Fruit fly (Drosophila melanogaster) whole organism, embryonic: Measurements from ENCODE around the gene Faa.

ENCODE experiments used
- Ada2b ChIP-seq: fragments of 200-800 bp; sonication (Bioruptor generic); IDR thresholded peaks from 2 replicates; pipeline ENCODE4 v1.3.6; 2022; ENCODE audit warnings: missing biosample characterization, missing genetic modification characterization
- B-H1 ChIP-seq: fragments of 200-800 bp; sonication (Bioruptor generic); IDR thresholded peaks from 3 replicates; pipeline ENCODE4 v1.3.6; 2022; ENCODE audit warnings: missing biosample characterization, missing genetic modification characterization
- Bdp1 ChIP-seq: fragments of 200-800 bp; sonication (Bioruptor generic); optimal IDR thresholded peaks from 3 replicates; lab custom pipeline; 2016; ENCODE audit warnings: missing biosample characterization, missing genetic modification characterization
- Bteb2 ChIP-seq: fragments of 200-800 bp; sonication (Bioruptor generic); optimal IDR thresholded peaks from 2 replicates; lab custom pipeline; 2016; ENCODE audit warnings: missing biosample characterization, missing genetic modification characterization
- C15 ChIP-seq: fragments of 200-800 bp; sonication (Bioruptor generic); IDR thresholded peaks from 3 replicates; pipeline ENCODE4 v1.3.6; 2022; ENCODE audit warnings: missing biosample characterization, missing genetic modification characterization
- CG10366 ChIP-seq: fragments of 200-800 bp; sonication (Bioruptor generic); IDR thresholded peaks from 2 replicates; pipeline ENCODE4 v1.3.6; 2022; ENCODE audit warnings: missing biosample characterization, missing genetic modification characterization
- CG10431 ChIP-seq: fragments of 200-800 bp; sonication (Bioruptor generic); optimal IDR thresholded peaks from 3 replicates; lab custom pipeline; 2018; ENCODE audit warnings: missing biosample characterization, mild to moderate bottlenecking, missing genetic modification characterization
- CG12236 ChIP-seq: fragments of 200-800 bp; sonication (Bioruptor generic); optimal IDR thresholded peaks from 2 replicates; lab custom pipeline; 2016; ENCODE audit warnings: missing biosample characterization, missing genetic modification characterization
- CG13424 ChIP-seq: fragments of 200-800 bp; sonication (Bioruptor generic); optimal IDR thresholded peaks from 2 replicates; lab custom pipeline; 2019; ENCODE audit warnings: missing biosample characterization, mild to moderate bottlenecking, missing genetic modification characterization, moderate library complexity
- CG2712 ChIP-seq: fragments of 200-800 bp; optimal IDR thresholded peaks from 3 replicates; lab custom pipeline; 2019; ENCODE audit warnings: missing biosample characterization, mild to moderate bottlenecking, missing genetic modification characterization, moderate library complexity
- CG31441 ChIP-seq: fragments of 200-800 bp; sonication (Bioruptor generic); IDR thresholded peaks from 2 replicates; pipeline ENCODE4 v1.3.6; 2022; ENCODE audit warnings: missing biosample characterization, missing genetic modification characterization
- CG32532 ChIP-seq: fragments of 200-800 bp; sonication (Bioruptor generic); IDR thresholded peaks from 2 replicates; pipeline ENCODE4 v1.3.6; 2022; ENCODE audit warnings: missing biosample characterization, missing genetic modification characterization
- CG33213 ChIP-seq: fragments of 200-800 bp; sonication (Bioruptor generic); optimal IDR thresholded peaks from 3 replicates; lab custom pipeline; 2016; ENCODE audit warnings: missing biosample characterization, missing genetic modification characterization
- CG3726 ChIP-seq: fragments of 200-800 bp; sonication (Bioruptor generic); IDR thresholded peaks from 3 replicates; pipeline ENCODE4, ENCODE4 v1.3.6; 2022; ENCODE audit warnings: missing biosample characterization, missing genetic modification characterization
- CG4360 ChIP-seq: fragments of 200-800 bp; sonication (Bioruptor generic); IDR thresholded peaks from 2 replicates; pipeline ENCODE4 v1.3.6; 2022; ENCODE audit warnings: missing biosample characterization, missing genetic modification characterization
- CG4707 ChIP-seq: fragments of 200-800 bp; sonication (Bioruptor generic); optimal IDR thresholded peaks from 2 replicates; lab custom pipeline; 2018; ENCODE audit warnings: missing biosample characterization, mild to moderate bottlenecking, missing genetic modification characterization, moderate library complexity
- CG4854 ChIP-seq: fragments of 200-800 bp; sonication (Bioruptor generic); optimal IDR thresholded peaks from 2 replicates; lab custom pipeline; 2016; ENCODE audit warnings: missing biosample characterization, missing genetic modification characterization, inconsistent platforms
- CG5953 ChIP-seq: fragments of 200-800 bp; sonication (Bioruptor generic); IDR thresholded peaks from 2 replicates; pipeline ENCODE4 v1.3.6; 2022; ENCODE audit warnings: missing biosample characterization, missing genetic modification characterization
- CG6654 ChIP-seq: fragments of 200-800 bp; sonication (Bioruptor generic); optimal IDR thresholded peaks from 2 replicates; lab custom pipeline; 2017; ENCODE audit warnings: missing biosample characterization, mild to moderate bottlenecking, missing genetic modification characterization
- CG7357 ChIP-seq: fragments of 200-800 bp; sonication (Bioruptor generic); IDR thresholded peaks from 3 replicates; pipeline ENCODE4 v1.3.6; 2022; ENCODE audit warnings: missing biosample characterization, missing genetic modification characterization
- CG7556 ChIP-seq: fragments of 200-800 bp; sonication (Bioruptor generic); optimal IDR thresholded peaks from 2 replicates; lab custom pipeline; 2017; ENCODE audit warnings: missing biosample characterization, mild to moderate bottlenecking, missing genetic modification characterization
- CG7928 ChIP-seq: fragments of 200-800 bp; sonication (Bioruptor generic); optimal IDR thresholded peaks from 2 replicates; lab custom pipeline; 2017; ENCODE audit warnings: missing biosample characterization, mild to moderate bottlenecking, missing genetic modification characterization
- CG7987 ChIP-seq: fragments of 200-800 bp; sonication (Bioruptor generic); optimal IDR thresholded peaks from 2 replicates; lab custom pipeline; 2018; ENCODE audit warnings: missing biosample characterization, mild to moderate bottlenecking, missing genetic modification characterization, moderate library complexity
- CG9817 ChIP-seq: fragments of 200-800 bp; sonication (Bioruptor generic); optimal IDR thresholded peaks from 2 replicates; lab custom pipeline; 2018; ENCODE audit warnings: missing biosample characterization, mild to moderate bottlenecking, missing genetic modification characterization, moderate library complexity
- Dad ChIP-seq: fragments of 200-800 bp; sonication (Bioruptor generic); optimal IDR thresholded peaks from 3 replicates; lab custom pipeline; 2016; ENCODE audit warnings: missing biosample characterization, missing genetic modification characterization
- Doc3 ChIP-seq: fragments of 200-800 bp; sonication (Bioruptor generic); IDR thresholded peaks from 3 replicates; pipeline ENCODE4 v1.3.6; 2022; ENCODE audit warnings: missing biosample characterization, missing genetic modification characterization; ENCODE audit not compliant: partially characterized antibody
- Dp ChIP-seq: fragments of 200-800 bp; sonication (Bioruptor generic); optimal IDR thresholded peaks from 2 replicates; lab custom pipeline; 2018; ENCODE audit warnings: missing biosample characterization, mild to moderate bottlenecking, missing genetic modification characterization, moderate library complexity
- Drgx ChIP-seq: fragments of 200-800 bp; sonication (Bioruptor generic); IDR thresholded peaks from 2 replicates; pipeline ENCODE4 v1.3.6; 2022; ENCODE audit warnings: missing biosample characterization, missing genetic modification characterization
- HmgZ ChIP-seq: fragments of 200-800 bp; sonication (Bioruptor generic); optimal IDR thresholded peaks from 2 replicates; lab custom pipeline; 2018; ENCODE audit warnings: missing biosample characterization, mild to moderate bottlenecking, missing genetic modification characterization
- Hsf ChIP-seq: fragments of 200-800 bp; sonication (Bioruptor generic); optimal IDR thresholded peaks from 3 replicates; lab custom pipeline; 2016; ENCODE audit warnings: missing biosample characterization, missing genetic modification characterization
- Mad ChIP-seq: fragments of 200-800 bp; sonication (Bioruptor generic); optimal IDR thresholded peaks from 2 replicates; lab custom pipeline; 2016; ENCODE audit warnings: missing biosample characterization, missing genetic modification characterization
- Meics ChIP-seq: fragments of 200-800 bp; sonication (Bioruptor generic); optimal IDR thresholded peaks from 2 replicates; lab custom pipeline; 2017; ENCODE audit warnings: missing biosample characterization, mild to moderate bottlenecking, missing genetic modification characterization
- Nf-YA ChIP-seq: fragments of 200-800 bp; sonication (Bioruptor generic); IDR thresholded peaks from 2 replicates; pipeline ENCODE4 v1.3.6; 2022; ENCODE audit warnings: missing biosample characterization, missing genetic modification characterization
- PHDP ChIP-seq: fragments of 200-800 bp; sonication (Bioruptor generic); optimal IDR thresholded peaks from 3 replicates; lab custom pipeline; 2018; ENCODE audit warnings: missing biosample characterization, mild to moderate bottlenecking, missing genetic modification characterization, moderate library complexity
- Pdp1 ChIP-seq, 2 experiments: fragments of 200-800 bp; sonication (Bioruptor generic); optimal IDR thresholded peaks; 3 replicates each; lab custom pipeline; 2016; ENCODE audit warnings: missing biosample characterization in 2 of 2, missing genetic modification characterization in 2 of 2, mild to moderate bottlenecking in 1 of 2, moderate library complexity in 1 of 2
- bab2 ChIP-seq: fragments of 200-800 bp; sonication (Bioruptor generic); optimal IDR thresholded peaks from 2 replicates; lab custom pipeline; 2016; ENCODE audit warnings: missing biosample characterization, missing genetic modification characterization
- br ChIP-seq: fragments of >200 bp; optimal IDR thresholded peaks from 2 replicates; lab custom pipeline; 2017
- cad ChIP-seq: fragments of >200 bp; optimal IDR thresholded peaks from 2 replicates; lab custom pipeline; 2017; ENCODE audit warnings: missing biosample characterization, missing genetic modification characterization
- cg ChIP-seq: fragments of 200-800 bp; sonication (Bioruptor generic); optimal IDR thresholded peaks from 3 replicates; lab custom pipeline; 2019; ENCODE audit warnings: missing biosample characterization, mild to moderate bottlenecking, missing genetic modification characterization, moderate library complexity
- ems ChIP-seq: fragments of 200-800 bp; sonication (Bioruptor generic); optimal IDR thresholded peaks from 3 replicates; lab custom pipeline; 2016; ENCODE audit warnings: missing biosample characterization, missing genetic modification characterization
- fd102C ChIP-seq: fragments of 200-800 bp; sonication (Bioruptor generic); optimal IDR thresholded peaks from 2 replicates; lab custom pipeline; 2018; ENCODE audit warnings: missing biosample characterization, mild to moderate bottlenecking, missing genetic modification characterization, moderate library complexity
- hkb ChIP-seq, 2 experiments: fragments of 200-800 bp in 1 of 2; fragments of >200 bp in 1 of 2; sonication (Bioruptor generic) in 1 of 2; IDR thresholded peaks in 1 of 2; optimal IDR thresholded peaks in 1 of 2; 2 replicates each; pipeline versions ENCODE4 v1.3.6 to Lab custom; 2017 to 2022; ENCODE audit warnings: missing biosample characterization in 1 of 2, missing genetic modification characterization in 1 of 2
- mld ChIP-seq: fragments of 200-800 bp; sonication (Bioruptor generic); IDR thresholded peaks from 3 replicates; pipeline ENCODE4 v1.3.6; 2022; ENCODE audit warnings: missing biosample characterization, missing genetic modification characterization; ENCODE audit not compliant: partially characterized antibody
- pho ChIP-seq: fragments of 200-800 bp; sonication (Bioruptor generic); optimal IDR thresholded peaks from 2 replicates; lab custom pipeline; 2016; ENCODE audit warnings: missing biosample characterization, missing genetic modification characterization
- pum ChIP-seq: fragments of 200-800 bp; sonication (Bioruptor generic); optimal IDR thresholded peaks from 2 replicates; lab custom pipeline; 2016; ENCODE audit warnings: missing biosample characterization, missing genetic modification characterization
- repo ChIP-seq: fragments of 200-800 bp; sonication (Bioruptor generic); optimal IDR thresholded peaks from 2 replicates; lab custom pipeline; 2016; ENCODE audit warnings: missing biosample characterization, missing genetic modification characterization
- tin ChIP-seq: fragments of 200-800 bp; sonication (Bioruptor generic); optimal IDR thresholded peaks from 3 replicates; lab custom pipeline; 2016; ENCODE audit warnings: missing biosample characterization, missing genetic modification characterization
- vfl ChIP-seq: fragments of 200-800 bp; sonication (Bioruptor generic); optimal IDR thresholded peaks from 2 replicates; lab custom pipeline; 2016; ENCODE audit warnings: missing biosample characterization, missing genetic modification characterization
- vvl ChIP-seq: fragments of 200-800 bp; sonication (Bioruptor generic); IDR thresholded peaks from 2 replicates; pipeline ENCODE4 v1.3.6; 2022; ENCODE audit warnings: missing biosample characterization, missing genetic modification characterization
- wor ChIP-seq: fragments of 200-800 bp; sonication (Bioruptor generic); IDR thresholded peaks from 2 replicates; pipeline ENCODE4 v1.3.6; 2022; ENCODE audit warnings: missing biosample characterization, missing genetic modification characterization
- yki ChIP-seq: fragments of >200 bp; optimal IDR thresholded peaks from 3 replicates; lab custom pipeline; 2018
- zf30C ChIP-seq: fragments of 200-800 bp; sonication (Bioruptor generic); optimal IDR thresholded peaks from 3 replicates; lab custom pipeline; 2018; ENCODE audit warnings: missing biosample characterization, mild to moderate bottlenecking, missing genetic modification characterization

Gene Faa

dm6 chr3L:4070996-4071379, 2.8 kb downstream of the Faa start (continued):
- peak; percentile 46 for TF ChIP-seq CG7556
- TF ChIP-seq Drgx (GFP tag; lab: Robert Waterston, UW): peak; percentile 91
- no peak for TF ChIP-seq CG33213 (GFP tag; lab: Kevin White, UChicago)
- peak; percentile 34 for TF ChIP-seq vfl (GFP tag; lab: Kevin White, UChicago)
- no peak for TF ChIP-seq CG4360
- peak; percentile 7 for TF ChIP-seq HmgZ (tag; lab: Kevin White, UChicago)
- peak; percentile 79 for TF ChIP-seq CG32532 (GFP tag; lab: Robert Waterston, UW)
- TF ChIP-seq bab2 (GFP tag; lab: Kevin White, UChicago): peak; percentile 57
- TF ChIP-seq vvl (GFP tag; lab: Robert Waterston, UW): peak; percentile 82
- peak; percentile 59 for TF ChIP-seq CG2712
- no peak for TF ChIP-seq repo
- peak; percentile 48 for TF ChIP-seq tin (GFP tag; lab: Kevin White, UChicago)
- TF ChIP-seq Mad (GFP tag; lab: Kevin White, UChicago): no peak
- TF ChIP-seq CG7928: no peak
- TF ChIP-seq Dp (GFP tag; lab: Kevin White, UChicago): no peak
- TF ChIP-seq CG10366: peak; percentile 75
- peak; percentile 14 for TF ChIP-seq CG7987 (GFP tag; lab: Kevin White, UChicago)
- TF ChIP-seq yki (lab: Kevin White, UChicago): no peak
- no peak for TF ChIP-seq Bdp1 (GFP tag; lab: Kevin White, UChicago)
- no peak for TF ChIP-seq C15 (GFP tag; lab: Robert Waterston, UW)
- TF ChIP-seq Doc3 (GFP tag; lab: Robert Waterston, UW): no peak
- TF ChIP-seq CG12236 (GFP tag; lab: Kevin White, UChicago): no peak
- TF ChIP-seq CG6654 (GFP tag; lab: Kevin White, UChicago): peak; percentile 26
- peak; percentile 49; the same call in 2 of the 3 replicates for TF ChIP-seq CG7357 (GFP tag; lab: Robert Waterston, UW)
- TF ChIP-seq CG13424 (tag; lab: Kevin White, UChicago): peak; percentile 21
- TF ChIP-seq mld (GFP tag; lab: Robert Waterston, UW): no peak
- peak; percentile 56 for TF ChIP-seq CG9817 (tag; lab: Kevin White, UChicago)
- TF ChIP-seq CG5953 (GFP tag; lab: Robert Waterston, UW): peak; percentile 72; the same call in 1 of the 2 replicates
- TF ChIP-seq CG4707 (GFP tag; lab: Kevin White, UChicago): peak; percentile 33
- no peak for TF ChIP-seq hkb (optimal IDR thresholded peaks at IDR 0.05; lab: Kevin White, UChicago)
- TF ChIP-seq hkb (GFP tag; IDR thresholded peaks at IDR 0.05; lab: Robert Waterston, UW): peak; percentile 80
- TF ChIP-seq PHDP (tag; lab: Kevin White, UChicago): peak; percentile 69
- no peak for TF ChIP-seq Bteb2
- no peak for TF ChIP-seq cad
- TF ChIP-seq br (lab: Kevin White, UChicago): no peak
- TF ChIP-seq Dad: no peak
- no peak for TF ChIP-seq pho (GFP tag; lab: Kevin White, UChicago)
- TF ChIP-seq Pdp1 (GFP tag; optimal IDR thresholded peaks at IDR 0.05; lab: Kevin White, UChicago): no peak
- no peak for TF ChIP-seq CG10431 (GFP tag; lab: Kevin White, UChicago)
- TF ChIP-seq CG3726 (GFP tag; lab: Robert Waterston, UW): peak; percentile 64; the same call in 1 of the 3 replicates
- TF ChIP-seq zf30C (GFP tag; lab: Kevin White, UChicago): no peak
- TF ChIP-seq B-H1 (GFP tag; lab: Robert Waterston, UW): peak; percentile 74
- TF ChIP-seq Ada2b (GFP tag; lab: Robert Waterston, UW): peak; percentile 83
- TF ChIP-seq CG31441 (GFP tag; lab: Robert Waterston, UW): peak; percentile 38; the same call in 1 of the 2 replicates
- TF ChIP-seq Meics (GFP tag; lab: Kevin White, UChicago): no peak
- TF ChIP-seq fd102C (GFP tag; lab: Kevin White, UChicago): no peak
- TF ChIP-seq wor (GFP tag; lab: Robert Waterston, UW): peak; percentile 49; the same call in 1 of the 2 replicates
- no peak for TF ChIP-seq pum
- TF ChIP-seq cg (GFP tag; lab: Kevin White, UChicago): peak; percentile 6
- peak; percentile 37 for TF ChIP-seq Hsf
- TF ChIP-seq Nf-YA: 0 out of 2 replicates have a peak, but pooled peaks have one; percentile 8
- no peak for TF ChIP-seq ems (GFP tag; lab: Kevin White, UChicago)
- no peak for TF ChIP-seq CG4854 (GFP tag; lab: Kevin White, UChicago)
